Worm (Caenorhabditis elegans) whole organism, L2 larva: ENCODE data around the gene eri-12.

Experiments
- aly-2 ChIP-seq: fragments of 150-350 bp; optimal IDR thresholded peaks from 2 replicates; lab custom pipeline; 2014; ENCODE audit warnings: missing biosample characterization, missing genetic modification characterization
- fos-1 ChIP-seq: fragments of 150-350 bp; optimal IDR thresholded peaks from 2 replicates; lab custom pipeline; 2014; ENCODE audit warnings: missing biosample characterization, missing genetic modification characterization
- nhr-237 ChIP-seq: fragments of 150-350 bp; optimal IDR thresholded peaks from 2 replicates; lab custom pipeline; 2014; ENCODE audit warnings: missing biosample characterization, missing genetic modification characterization
- unc-39 ChIP-seq: fragments of 150-350 bp; optimal IDR thresholded peaks from 2 replicates; lab custom pipeline; 2014; ENCODE audit warnings: missing biosample characterization, missing genetic modification characterization
- unc-55 ChIP-seq: fragments of 150-350 bp; sonication (generic microtip); optimal IDR thresholded peaks from 3 replicates; lab custom pipeline; 2014; ENCODE audit warnings: missing biosample characterization, missing genetic modification reagents, missing genetic modification characterization
- zag-1 ChIP-seq: fragments of 150-350 bp; optimal IDR thresholded peaks from 2 replicates; lab custom pipeline; 2014; ENCODE audit warnings: missing biosample characterization, missing genetic modification characterization

ce11 chrIV:12212814-12213213 is 56.2 kb downstream of the eri-12 start:
- no peak for TF ChIP-seq nhr-237 (tag; lab: Kevin White, UChicago)
- no peak for TF ChIP-seq fos-1 (tag; lab: Kevin White, UChicago)
- no peak for TF ChIP-seq unc-55
- TF ChIP-seq unc-39 (tag; lab: Kevin White, UChicago): no peak
- TF ChIP-seq zag-1 (tag; lab: Kevin White, UChicago): no peak
- no peak for TF ChIP-seq aly-2 (tag; lab: Kevin White, UChicago)
